Fruit fly (Drosophila melanogaster) whole organism, adult: ENCODE data around the gene CG10226.
A peak's percentile ranks its signal among the peaks of the same experiment; 100 is the strongest.

Experiments used
- CG11617 ChIP-seq: fragments of 200-800 bp; sonication (Bioruptor generic); optimal IDR thresholded peaks from 2 replicates; lab custom pipeline; 2017; ENCODE audit warnings: mild to moderate bottlenecking, missing biosample characterization, missing genetic modification reagents, missing genetic modification characterization
- CG12768 ChIP-seq: fragments of 200-800 bp; sonication (Bioruptor generic); optimal IDR thresholded peaks from 2 replicates; lab custom pipeline; 2017; ENCODE audit warnings: missing biosample characterization, missing genetic modification characterization, mild to moderate bottlenecking, moderate library complexity, missing genetic modification reagents
- CG14711 ChIP-seq: fragments of 200-800 bp; sonication (Bioruptor generic); optimal IDR thresholded peaks from 2 replicates; lab custom pipeline; 2018; ENCODE audit warnings: missing biosample characterization, mild to moderate bottlenecking, missing genetic modification characterization, moderate library complexity
- CG1620 ChIP-seq: fragments of 200-800 bp; sonication (Bioruptor generic); optimal IDR thresholded peaks from 2 replicates; lab custom pipeline; 2016; ENCODE audit warnings: missing biosample characterization, missing genetic modification characterization
- CG33017 ChIP-seq: fragments of 200-800 bp; sonication (Bioruptor generic); optimal IDR thresholded peaks from 2 replicates; lab custom pipeline; 2018; ENCODE audit warnings: missing biosample characterization, mild to moderate bottlenecking, missing genetic modification characterization, moderate library complexity
- CG5204 ChIP-seq: fragments of 200-800 bp; sonication (Bioruptor generic); optimal IDR thresholded peaks from 2 replicates; lab custom pipeline; 2016; ENCODE audit warnings: missing biosample characterization, missing genetic modification characterization
- CG7045 ChIP-seq: fragments of 200-800 bp; sonication (Bioruptor generic); optimal IDR thresholded peaks from 2 replicates; lab custom pipeline; 2017; ENCODE audit warnings: missing biosample characterization, mild to moderate bottlenecking, missing genetic modification characterization
- CG7101 ChIP-seq: fragments of 200-800 bp; sonication (Bioruptor generic); optimal IDR thresholded peaks from 2 replicates; lab custom pipeline; 2018; ENCODE audit warnings: missing biosample characterization, mild to moderate bottlenecking, missing genetic modification characterization, moderate library complexity
- Clk ChIP-seq: fragments of 200-800 bp; sonication (Bioruptor generic); optimal IDR thresholded peaks from 2 replicates; lab custom pipeline; 2017; ENCODE audit warnings: missing biosample characterization, missing genetic modification characterization
- Crg-1 ChIP-seq: fragments of 200-800 bp; sonication (Bioruptor generic); optimal IDR thresholded peaks from 2 replicates; lab custom pipeline; 2016; ENCODE audit warnings: missing biosample characterization, missing genetic modification characterization
- Hr96 ChIP-seq: fragments of 200-800 bp; sonication (Bioruptor generic); optimal IDR thresholded peaks from 2 replicates; lab custom pipeline; 2016; ENCODE audit warnings: missing biosample characterization, missing genetic modification characterization
- Mnt ChIP-seq: fragments of 200-800 bp; sonication (Bioruptor generic); optimal IDR thresholded peaks from 2 replicates; lab custom pipeline; 2016; ENCODE audit warnings: missing biosample characterization, mild to moderate bottlenecking, missing genetic modification characterization
- bab1 ChIP-seq: fragments of 200-800 bp; sonication (Bioruptor generic); optimal IDR thresholded peaks from 3 replicates; lab custom pipeline; 2019; ENCODE audit warnings: missing biosample characterization, mild to moderate bottlenecking, missing genetic modification characterization, moderate library complexity
- cic ChIP-seq: fragments of 200-800 bp; sonication (Bioruptor generic); optimal IDR thresholded peaks from 2 replicates; lab custom pipeline; 2017; ENCODE audit warnings: missing biosample characterization, mild to moderate bottlenecking, missing genetic modification characterization, moderate library complexity
- cnc ChIP-seq, 2 experiments: fragments of >200 bp; optimal IDR thresholded peaks; 2 replicates each; lab custom pipeline; 2017
- kay ChIP-seq: fragments of 200-800 bp; sonication (Bioruptor generic); peaks from one replicate; lab custom pipeline; 2016; ENCODE audit warnings: missing biosample characterization, missing genetic modification characterization, borderline replicate concordance
- ovo ChIP-seq: fragments of 200-800 bp; sonication (Bioruptor generic); optimal IDR thresholded peaks from 2 replicates; lab custom pipeline; 2016; ENCODE audit warnings: missing biosample characterization, missing genetic modification characterization
- pad ChIP-seq: fragments of 200-800 bp; sonication (Bioruptor generic); optimal IDR thresholded peaks from 3 replicates; lab custom pipeline; 2017; ENCODE audit warnings: missing biosample characterization, missing genetic modification characterization, mild to moderate bottlenecking, moderate library complexity, missing genetic modification reagents
- tj ChIP-seq: fragments of 200-800 bp; sonication (Bioruptor generic); optimal IDR thresholded peaks from 3 replicates; lab custom pipeline; 2017; ENCODE audit warnings: missing biosample characterization, mild to moderate bottlenecking, missing genetic modification characterization, moderate library complexity
- toe ChIP-seq: fragments of 200-800 bp; sonication (Bioruptor generic); optimal IDR thresholded peaks from 2 replicates; lab custom pipeline; 2016; ENCODE audit warnings: missing biosample characterization, missing genetic modification characterization

Gene CG10226

DNA sequence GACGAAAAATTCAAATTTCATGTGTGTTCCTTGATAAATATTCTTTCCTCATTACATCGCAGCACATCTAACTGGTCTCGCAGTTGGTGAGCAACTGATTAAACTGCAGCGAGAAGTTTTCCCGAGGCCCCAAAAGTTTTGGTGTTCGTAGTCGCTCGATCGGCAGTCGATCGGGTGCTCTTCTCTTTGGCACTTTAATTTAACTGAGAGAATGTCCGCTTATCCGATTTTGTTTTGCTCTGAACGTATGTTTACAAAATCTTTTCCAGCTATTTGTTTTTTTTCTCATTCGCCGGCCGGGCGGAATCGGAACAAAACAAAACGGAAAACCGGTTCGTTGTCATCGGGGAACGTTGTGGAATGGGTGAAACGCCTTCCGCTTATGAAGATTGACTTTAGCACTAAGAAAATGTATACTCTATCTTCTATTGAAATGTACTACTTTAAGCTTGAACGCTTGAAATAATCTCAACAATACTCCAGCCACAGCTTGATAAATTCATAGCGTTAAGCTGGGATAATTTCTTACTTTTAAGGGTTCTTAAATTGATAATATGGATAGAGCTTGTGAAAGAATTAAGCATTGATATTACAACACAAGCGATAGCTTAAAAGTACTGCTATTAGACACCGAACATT lies 21.2 kb downstream of the CG10226 start:
- TF ChIP-seq kay (GFP tag; lab: Kevin White, UChicago) = peak; percentile 86
- no peak for TF ChIP-seq Mnt
- TF ChIP-seq toe (GFP tag; lab: Kevin White, UChicago) = no peak

DNA sequence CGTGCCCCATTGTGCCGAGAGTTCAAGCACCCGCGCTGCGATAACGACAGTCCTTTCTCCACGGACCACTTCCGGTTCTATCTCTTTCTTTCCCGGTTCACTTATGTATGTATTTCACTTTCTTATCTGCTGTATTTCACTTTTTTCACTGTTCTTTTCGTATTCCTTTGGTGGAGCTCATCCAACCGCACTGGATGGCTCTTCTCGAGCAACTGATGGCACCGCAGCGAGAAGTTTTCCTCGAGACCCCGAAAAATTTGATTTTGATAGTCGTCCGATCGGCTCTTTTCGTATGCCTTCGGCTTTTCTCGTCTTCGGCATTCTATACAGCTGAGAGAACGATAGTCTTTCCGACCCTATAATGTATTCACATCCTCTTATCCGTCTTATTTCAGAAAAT lies 22.1 kb downstream of the CG10226 start, which contains the start of gene LanA:
TSS of gene LanA (minus strand) at position 217 of the 400 bp plus-strand sequence.
- TF ChIP-seq CG7045 (GFP tag; lab: Kevin White, UChicago) (no peak), cnc (optimal IDR thresholded peaks at IDR 0.05; lab: Kevin White, UChicago) (no peak), CG33017 (tag; lab: Kevin White, UChicago) (no peak), tj (GFP tag; lab: Kevin White, UChicago) (peak; percentile 33), CG1620 (GFP tag; lab: Kevin White, UChicago) (no peak), CG12768 (no peak), Crg-1 (GFP tag; lab: Kevin White, UChicago) (no peak)

DNA sequence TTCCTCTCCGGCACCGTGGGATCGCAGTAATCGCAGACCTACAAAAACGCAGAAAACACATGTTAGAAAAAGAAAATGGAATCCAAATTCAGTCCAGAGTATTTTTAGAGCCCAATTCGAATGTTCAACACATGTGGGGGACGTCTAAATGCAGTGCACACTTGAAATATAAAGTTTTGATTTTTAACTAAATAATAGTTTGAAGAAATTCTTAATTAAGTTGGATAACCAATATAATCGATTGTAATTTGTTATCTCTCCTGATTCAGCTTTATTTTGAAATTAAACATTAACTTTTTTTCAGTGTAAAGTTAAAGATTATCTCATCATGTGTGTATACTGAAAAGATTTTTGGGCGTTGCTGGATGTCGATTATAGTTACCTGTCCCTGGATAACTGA lies 22.7 kb downstream of the CG10226 start:
- TF ChIP-seq CG7045 (GFP tag; lab: Kevin White, UChicago) = no peak
- TF ChIP-seq tj (GFP tag; lab: Kevin White, UChicago) = no peak
- no peak for TF ChIP-seq CG33017 (tag; lab: Kevin White, UChicago)
- TF ChIP-seq CG5204 = no peak
- TF ChIP-seq CG12768 = no peak
- TF ChIP-seq Mnt = no peak
- TF ChIP-seq pad (GFP tag; lab: Kevin White, UChicago) = no peak
- TF ChIP-seq toe (GFP tag; lab: Kevin White, UChicago) = no peak
- no peak for TF ChIP-seq cnc (optimal IDR thresholded peaks at IDR 0.05; lab: Kevin White, UChicago)

DNA sequence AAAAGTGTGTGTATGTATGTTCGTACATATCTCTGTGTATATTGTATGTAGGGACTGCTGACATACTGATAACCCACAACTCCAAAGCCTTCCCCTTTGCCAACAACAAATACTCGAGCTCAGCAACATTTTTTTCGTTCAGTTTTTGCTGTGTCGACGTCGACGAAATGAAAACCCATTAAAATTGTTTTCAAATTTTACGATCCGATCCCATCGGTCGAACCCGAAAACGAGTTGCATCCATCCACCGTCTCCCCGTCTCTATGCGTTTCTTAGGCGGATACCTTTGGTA lies 23.1 kb downstream of the CG10226 start:
- TF ChIP-seq tj (GFP tag; lab: Kevin White, UChicago) = peak; percentile 96
- peak; percentile 88 for TF ChIP-seq pad (GFP tag; lab: Kevin White, UChicago)
- TF ChIP-seq CG11617 (GFP tag; lab: Kevin White, UChicago) = no peak
- no peak for TF ChIP-seq toe (GFP tag; lab: Kevin White, UChicago)
- TF ChIP-seq CG1620 (GFP tag; lab: Kevin White, UChicago) = no peak
- no peak for TF ChIP-seq ovo
- TF ChIP-seq CG12768 = no peak
- TF ChIP-seq CG5204 = no peak

DNA sequence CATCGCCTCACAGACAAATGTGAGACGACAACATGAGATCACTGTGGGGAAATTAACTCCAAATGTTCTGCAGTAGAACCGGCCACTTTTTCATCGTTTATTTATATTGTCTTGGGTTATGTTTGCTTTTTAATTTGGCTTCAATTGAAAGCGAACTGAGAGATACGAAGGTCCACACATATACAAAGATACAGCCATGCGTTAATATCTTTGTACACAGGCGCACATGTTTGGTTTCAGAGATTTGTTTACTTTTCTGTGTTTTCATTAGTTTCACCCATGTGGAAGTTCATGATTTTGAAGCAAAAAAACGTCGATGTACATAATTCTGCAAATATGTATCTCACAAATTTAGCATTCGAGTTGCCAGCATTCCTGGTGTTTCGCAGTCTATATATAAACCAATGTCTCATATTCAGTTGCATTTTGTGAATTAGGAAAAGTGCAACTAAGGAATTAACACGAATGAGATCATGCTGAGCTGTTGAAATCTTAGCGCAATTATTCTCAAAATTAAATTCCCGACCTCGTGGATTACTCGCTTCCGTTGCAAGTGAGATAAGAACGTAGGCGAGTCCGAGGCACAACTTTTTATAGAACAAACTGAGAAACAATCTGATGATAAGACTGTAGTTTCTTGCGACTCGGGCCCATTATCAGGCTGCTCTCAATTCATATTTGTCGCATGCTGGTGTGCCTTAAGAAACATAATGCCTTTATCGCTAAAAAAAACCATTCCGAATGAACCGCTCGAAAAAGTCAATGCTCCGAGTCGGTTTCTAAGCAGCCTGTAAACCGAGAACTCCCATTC lies 23.7 kb downstream of the CG10226 start:
- TF ChIP-seq toe (GFP tag; lab: Kevin White, UChicago) (no peak), Crg-1 (GFP tag; lab: Kevin White, UChicago) (no peak), ovo (no peak), pad (GFP tag; lab: Kevin White, UChicago) (no peak), cic (GFP tag; lab: Kevin White, UChicago) (no peak), bab1 (GFP tag; lab: Kevin White, UChicago) (no peak), Clk (GFP tag; lab: Kevin White, UChicago) (no peak), Mnt (no peak), CG7045 (GFP tag; lab: Kevin White, UChicago) (no peak)

DNA sequence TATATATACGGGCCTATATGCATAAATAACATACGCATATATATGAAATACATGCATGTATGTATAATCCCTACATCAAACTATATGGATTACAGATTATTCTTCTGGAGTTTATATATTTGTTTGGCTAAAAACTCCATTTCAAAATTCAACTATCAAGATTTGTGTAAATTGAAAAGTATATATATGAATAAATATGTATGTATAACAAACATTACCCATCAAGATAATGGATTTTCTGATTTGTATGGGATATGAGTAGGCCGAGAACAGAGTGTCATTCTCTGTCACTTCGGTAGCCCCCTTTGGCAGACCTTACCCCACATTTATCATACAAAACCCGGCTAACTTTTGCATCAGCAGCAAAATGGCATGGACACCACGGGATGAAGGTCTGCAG lies 39.7 kb downstream of the CG10226 start, which contains the start of gene CG8219:
TSS of gene CG8219 (plus strand) at position 301 of the 400 bp plus-strand sequence.
- TF ChIP-seq CG5204 (no peak), bab1 (GFP tag; lab: Kevin White, UChicago) (no peak), CG7045 (GFP tag; lab: Kevin White, UChicago) (no peak), pad (GFP tag; lab: Kevin White, UChicago) (no peak), cic (GFP tag; lab: Kevin White, UChicago) (no peak)

DNA sequence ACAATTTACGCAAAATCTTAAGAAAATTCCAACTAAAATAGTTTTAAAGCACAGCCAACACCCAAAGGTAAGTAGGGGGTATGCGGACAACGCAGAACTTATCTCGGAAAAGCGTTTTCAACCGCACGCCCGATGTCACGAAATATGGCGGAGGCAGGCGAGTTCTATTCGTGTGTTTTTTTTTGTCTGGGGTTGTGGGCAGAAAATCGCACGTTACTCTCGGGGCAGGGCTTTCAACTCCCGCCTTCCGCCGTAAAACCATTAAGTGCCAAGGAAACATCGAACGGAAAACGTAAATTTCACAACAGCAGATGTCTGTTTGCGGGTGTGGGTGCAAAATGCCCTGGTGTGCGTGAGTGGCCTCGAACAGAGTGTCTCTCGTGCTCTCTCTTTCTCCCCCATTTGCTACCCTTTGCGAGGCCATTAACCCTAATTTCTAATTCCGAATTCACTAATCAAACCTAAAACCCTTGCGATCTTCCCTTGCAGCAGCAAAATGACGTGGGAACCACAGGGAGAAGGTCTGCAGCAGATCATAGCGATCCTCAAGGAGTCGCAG lies 46.2 kb downstream of the CG10226 start:
- peak; percentile 21 for TF ChIP-seq ovo
- TF ChIP-seq CG11617 (GFP tag; lab: Kevin White, UChicago) = no peak

DNA sequence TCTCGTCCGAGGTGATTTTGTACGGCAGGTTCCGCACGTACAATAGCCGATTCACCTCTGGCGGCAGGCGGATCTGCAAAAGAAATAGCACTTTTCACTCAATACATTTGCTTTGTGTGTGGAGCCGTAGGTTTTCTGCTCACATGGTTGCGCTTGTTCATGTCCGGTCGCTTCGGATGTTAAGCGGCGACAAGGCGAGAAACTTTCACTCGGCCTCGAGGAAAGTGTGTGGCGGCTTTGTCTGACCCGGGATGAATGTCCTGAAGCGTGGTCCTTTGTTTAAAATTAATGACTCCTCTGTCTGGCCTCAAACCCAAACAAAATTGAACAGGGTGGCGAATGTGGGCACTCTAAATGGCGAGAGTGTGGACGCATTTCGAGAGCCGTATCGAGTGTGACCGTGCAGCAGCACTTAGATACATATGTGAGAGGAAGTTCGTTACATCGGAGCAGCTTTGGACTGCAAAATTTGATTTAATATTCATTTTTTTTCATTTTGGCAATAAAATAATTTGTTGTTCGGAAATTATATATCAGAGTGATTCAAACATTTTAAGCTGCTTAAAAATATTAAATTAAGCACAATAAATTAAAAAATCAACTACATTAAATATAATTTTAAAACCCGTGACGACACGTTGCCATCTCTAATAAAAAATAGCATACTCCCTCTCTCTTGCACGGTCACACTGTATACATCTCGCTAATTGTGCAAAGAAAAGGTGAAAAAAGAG lies 46.9 kb downstream of the CG10226 start, which contains the start of the genes Sf3b6 and Tnpo:
TSS of gene Sf3b6 (minus strand) at position 358 of the 734 bp plus-strand sequence.
TSS of gene Tnpo (plus strand) at position 659 of the 734 bp plus-strand sequence.
- peak; percentile 78 for TF ChIP-seq CG5204
- TF ChIP-seq ovo = peak; percentile 73
- no peak for TF ChIP-seq kay (GFP tag; lab: Kevin White, UChicago)
- TF ChIP-seq toe (GFP tag; lab: Kevin White, UChicago) = peak; percentile 90
- peak; percentile 77 for TF ChIP-seq CG7045 (GFP tag; lab: Kevin White, UChicago)
- peak; percentile 84 for TF ChIP-seq CG1620 (GFP tag; lab: Kevin White, UChicago)
- peak; percentile 74 for TF ChIP-seq Crg-1 (GFP tag; lab: Kevin White, UChicago)
- TF ChIP-seq Clk (GFP tag; lab: Kevin White, UChicago) = peak; percentile 79
- peak; percentile 66 for TF ChIP-seq pad (GFP tag; lab: Kevin White, UChicago)
- peak; percentile 78 for TF ChIP-seq Hr96
- TF ChIP-seq cnc (optimal IDR thresholded peaks at IDR 0.05; lab: Kevin White, UChicago) = no peak
- peak; percentile 70 for TF ChIP-seq bab1 (GFP tag; lab: Kevin White, UChicago)
- peak; percentile 86 for TF ChIP-seq CG7101 (tag; lab: Kevin White, UChicago)
- TF ChIP-seq CG12768 = peak; percentile 84
- TF ChIP-seq CG11617 (GFP tag; lab: Kevin White, UChicago) = peak; percentile 85
- peak; percentile 67 for TF ChIP-seq tj (GFP tag; lab: Kevin White, UChicago)
- peak; percentile 52 for TF ChIP-seq Mnt
- peak; percentile 72 for TF ChIP-seq CG14711 (tag; lab: Kevin White, UChicago)
- TF ChIP-seq CG33017 (tag; lab: Kevin White, UChicago) = peak; percentile 75
- no peak for TF ChIP-seq cic (GFP tag; lab: Kevin White, UChicago)
